Fruit fly (Drosophila melanogaster): ENCODE data around the gene CG1986.

DNA sequence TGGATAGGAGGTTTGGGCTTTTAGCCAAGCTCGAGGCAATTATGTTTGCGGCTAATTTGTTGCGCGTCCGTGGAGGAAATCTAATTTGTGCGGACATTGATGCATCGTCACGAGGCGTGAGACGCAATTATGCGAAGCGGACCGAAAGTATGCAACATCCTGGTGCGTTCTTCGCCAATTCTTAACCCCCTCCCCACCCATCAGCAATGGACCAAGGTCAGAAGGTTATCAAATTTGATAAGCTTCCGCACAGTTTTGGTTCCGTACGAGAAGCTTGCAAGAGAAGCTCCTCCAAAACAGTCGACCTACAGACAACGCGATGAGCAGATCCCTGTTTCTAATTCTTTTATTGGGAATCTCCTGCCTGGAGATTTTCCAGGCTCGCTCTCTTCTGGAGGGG, 32.8 kb downstream of the CG1986 start, which contains the start of gene CG1468:
- TF ChIP-seq D1 (tag; optimal IDR thresholded peaks at IDR 0.05) = no peak
- TF ChIP-seq CG4496 (GFP tag; IDR thresholded peaks at IDR 0.05) = no peak
- no peak for TF ChIP-seq CG14655 (GFP tag; optimal IDR thresholded peaks at IDR 0.05)

Measured in whole organism, pupa.